Fruit fly (Drosophila melanogaster) whole organism, adult: ENCODE measurements around the gene eIF2Bbeta.

Experiments used
- CG33017 ChIP-seq: fragments of 200-800 bp; sonication (Bioruptor generic); optimal IDR thresholded peaks from 2 replicates; lab custom pipeline; 2018; ENCODE audit warnings: missing biosample characterization, mild to moderate bottlenecking, missing genetic modification characterization, moderate library complexity
- CG7045 ChIP-seq: fragments of 200-800 bp; sonication (Bioruptor generic); optimal IDR thresholded peaks from 2 replicates; lab custom pipeline; 2017; ENCODE audit warnings: missing biosample characterization, mild to moderate bottlenecking, missing genetic modification characterization
- Clk ChIP-seq: fragments of 200-800 bp; sonication (Bioruptor generic); optimal IDR thresholded peaks from 2 replicates; lab custom pipeline; 2017; ENCODE audit warnings: missing biosample characterization, missing genetic modification characterization
- Crg-1 ChIP-seq: fragments of 200-800 bp; sonication (Bioruptor generic); optimal IDR thresholded peaks from 2 replicates; lab custom pipeline; 2016; ENCODE audit warnings: missing biosample characterization, missing genetic modification characterization
- kay ChIP-seq: fragments of 200-800 bp; sonication (Bioruptor generic); peaks from one replicate; lab custom pipeline; 2016; ENCODE audit warnings: missing biosample characterization, missing genetic modification characterization, borderline replicate concordance
- pad ChIP-seq: fragments of 200-800 bp; sonication (Bioruptor generic); optimal IDR thresholded peaks from 3 replicates; lab custom pipeline; 2017; ENCODE audit warnings: missing biosample characterization, missing genetic modification characterization, mild to moderate bottlenecking, moderate library complexity, missing genetic modification reagents
- tj ChIP-seq: fragments of 200-800 bp; sonication (Bioruptor generic); optimal IDR thresholded peaks from 3 replicates; lab custom pipeline; 2017; ENCODE audit warnings: missing biosample characterization, mild to moderate bottlenecking, missing genetic modification characterization, moderate library complexity
- toe ChIP-seq: fragments of 200-800 bp; sonication (Bioruptor generic); optimal IDR thresholded peaks from 2 replicates; lab custom pipeline; 2016; ENCODE audit warnings: missing biosample characterization, missing genetic modification characterization

dm6 chrX:2743020-2743419 is 38.6 kb downstream of the eIF2Bbeta start:
- TF ChIP-seq kay (GFP tag; lab: Kevin White, UChicago): no peak
- peak; percentile 48 for TF ChIP-seq tj (GFP tag; lab: Kevin White, UChicago)
- TF ChIP-seq pad (GFP tag; lab: Kevin White, UChicago): peak; percentile 58
- peak; percentile 50 for TF ChIP-seq toe (GFP tag; lab: Kevin White, UChicago)
- TF ChIP-seq Clk (GFP tag; lab: Kevin White, UChicago): peak; percentile 38
- peak; percentile 73 for TF ChIP-seq Crg-1 (GFP tag; lab: Kevin White, UChicago)
- TF ChIP-seq CG7045 (GFP tag; lab: Kevin White, UChicago): peak; percentile 72
- TF ChIP-seq CG33017 (tag; lab: Kevin White, UChicago): peak; percentile 68
